Worm (Caenorhabditis elegans) whole organism, L1 larva: ENCODE results near the gene F37A4.1.

Source experiments
- C16A3.4 ChIP-seq: fragments of 150-350 bp; optimal IDR thresholded peaks from 2 replicates; lab custom pipeline; 2014; ENCODE audit warnings: missing biosample characterization, missing genetic modification characterization
- aly-2 ChIP-seq: fragments of 150-350 bp; optimal IDR thresholded peaks from 2 replicates; lab custom pipeline; 2014; ENCODE audit warnings: missing biosample characterization, missing genetic modification characterization
- ceh-82 ChIP-seq, 3 experiments: fragments of 150-350 bp in 1 of 3; sonication (generic microtip) in 2 of 3; optimal IDR thresholded peaks; 2 replicates each; lab custom pipeline; 2014 to 2017; ENCODE audit warnings: missing biosample characterization in 3 of 3, missing genetic modification characterization in 3 of 3
- jun-1 ChIP-seq: fragments of 150-350 bp; optimal IDR thresholded peaks from 2 replicates; lab custom pipeline; 2014; ENCODE audit warnings: missing biosample characterization, missing genetic modification reagents, missing genetic modification characterization
- lin-15B ChIP-seq: fragments of 150-350 bp; sonication (generic microtip); optimal IDR thresholded peaks from 3 replicates; lab custom pipeline; 2014; ENCODE audit warnings: missing biosample characterization, missing genetic modification characterization
- lir-3 ChIP-seq: sonication (generic microtip); optimal IDR thresholded peaks from 2 replicates; lab custom pipeline; 2016; ENCODE audit warnings: mild to moderate bottlenecking, missing genetic modification characterization, moderate library complexity, missing compliant biosample characterization; ENCODE audit not compliant: poor library complexity
- nhr-11 ChIP-seq: fragments of 150-350 bp; optimal IDR thresholded peaks from 2 replicates; lab custom pipeline; 2014; ENCODE audit warnings: missing biosample characterization, missing genetic modification characterization
- nhr-85 ChIP-seq: sonication (generic microtip); peaks from one replicate; lab custom pipeline; 2016; ENCODE audit warnings: missing genetic modification characterization, inconsistent platforms, missing compliant biosample characterization
- snpc-4 ChIP-seq: fragments of 150-350 bp; optimal IDR thresholded peaks from 2 replicates; lab custom pipeline; 2014; ENCODE audit warnings: missing biosample characterization, missing genetic modification characterization
- vab-15 ChIP-seq: sonication (generic microtip); optimal IDR thresholded peaks from 2 replicates; lab custom pipeline; 2017; ENCODE audit warnings: missing genotype, mild to moderate bottlenecking, missing genetic modification characterization, missing compliant biosample characterization

ce11 chrIII:6711590-6711989 is 11.6 kb upstream of the F37A4.1 start, which contains the start of gene F37A4.5:
- TF ChIP-seq jun-1 (tag; lab: Kevin White, UChicago) (no peak), nhr-85 (tag; lab: Kevin White, UChicago) (no peak), lir-3 (tag; lab: Kevin White, UChicago) (no peak), lin-15B (tag; lab: Kevin White, UChicago) (no peak), ceh-82 (tag; optimal IDR thresholded peaks at IDR 0.05; lab: Kevin White, UChicago) (no peak), C16A3.4 (no peak), nhr-11 (tag; lab: Kevin White, UChicago) (no peak), snpc-4 (tag; lab: Kevin White, UChicago) (no peak), aly-2 (tag; lab: Kevin White, UChicago) (no peak), vab-15 (tag; lab: Kevin White, UChicago) (no peak)
